Worm (Caenorhabditis elegans): ENCODE data around the gene pcp-2.
"Not testable (repeated sequence)": the region's sequence is repeated elsewhere in the genome, so short reads cannot be mapped to it uniquely, and the experiment has no call there.

The pcp-2 gene

DNA sequence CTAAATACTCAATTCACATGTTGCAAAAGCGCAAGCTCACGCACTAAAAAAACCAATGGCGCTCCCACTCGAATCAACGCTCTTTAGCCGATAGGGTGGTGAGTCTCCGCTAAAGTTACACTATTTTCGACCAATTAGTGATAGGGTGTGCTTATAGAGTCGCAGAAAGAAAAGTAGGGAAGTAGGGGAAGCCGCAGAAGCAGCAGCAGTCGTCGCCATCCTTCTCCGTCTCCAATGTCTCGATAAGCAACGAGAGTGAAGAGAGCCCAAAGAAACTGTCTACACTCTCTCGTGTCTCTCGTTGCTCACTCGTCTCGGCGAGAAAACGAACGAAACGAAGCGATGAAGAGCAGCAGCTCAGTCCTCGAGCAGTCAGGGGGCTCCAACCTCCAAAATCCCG, 31.8 kb upstream of the pcp-2 start (continued):
- no peak for TF ChIP-seq unc-55 (GFP tag; optimal IDR thresholded peaks at IDR 0.05)
- no peak for TF ChIP-seq ceh-22 (tag; optimal IDR thresholded peaks at IDR 0.05)
- TF ChIP-seq gmeb-2 (tag; optimal IDR thresholded peaks at IDR 0.05): no peak
- no peak for TF ChIP-seq dmd-4 (tag; optimal IDR thresholded peaks at IDR 0.05; ENCODE audit: borderline replicate concordance)
- TF ChIP-seq syd-9 (tag; optimal IDR thresholded peaks at IDR 0.05): no peak
- no peak for TF ChIP-seq rnt-1 (tag; optimal IDR thresholded peaks at IDR 0.05)
- peak; percentile 64 for TF ChIP-seq pros-1 (tag; optimal IDR thresholded peaks at IDR 0.05)
- no peak for TF ChIP-seq madf-2 (tag; optimal IDR thresholded peaks at IDR 0.05)
- no peak for TF ChIP-seq ztf-16 (tag; optimal IDR thresholded peaks at IDR 0.05)
- no peak for TF ChIP-seq ttx-3 (tag; optimal IDR thresholded peaks at IDR 0.05)
- TF ChIP-seq elt-2 (tag; optimal IDR thresholded peaks at IDR 0.05): peak; percentile 7
- no peak for TF ChIP-seq fkh-10 (GFP tag; optimal IDR thresholded peaks at IDR 0.05)
- TF ChIP-seq ceh-24 (tag; optimal IDR thresholded peaks at IDR 0.05): no peak
- no peak for TF ChIP-seq nhr-11 (tag; optimal IDR thresholded peaks at IDR 0.05)
- TF ChIP-seq npax-4 (tag; optimal IDR thresholded peaks at IDR 0.05): no peak
- TF ChIP-seq ref-2 (tag; optimal IDR thresholded peaks at IDR 0.05): no peak
- no peak for TF ChIP-seq C38D4.7 (GFP tag; optimal IDR thresholded peaks at IDR 0.05)
- TF ChIP-seq pha-2 (tag; optimal IDR thresholded peaks at IDR 0.05): no peak
- TF ChIP-seq ceh-19 (GFP tag; optimal IDR thresholded peaks at IDR 0.05): no peak
- TF ChIP-seq pha-4 (tag; optimal IDR thresholded peaks at IDR 0.05): no peak
- no peak for TF ChIP-seq eyg-1 (tag; optimal IDR thresholded peaks at IDR 0.05)
- peak; percentile 12 for TF ChIP-seq hlh-30 (tag; optimal IDR thresholded peaks at IDR 0.05; ENCODE audit: insufficient read depth)
- no peak for TF ChIP-seq hlh-8 (tag; optimal IDR thresholded peaks at IDR 0.05)
- TF ChIP-seq ceh-9 (tag; optimal IDR thresholded peaks at IDR 0.05): no peak
- peak; percentile 56 for TF ChIP-seq ceh-18 (tag; optimal IDR thresholded peaks at IDR 0.05)
- no peak for TF ChIP-seq ceh-6 (GFP tag; optimal IDR thresholded peaks at IDR 0.05)
- TF ChIP-seq ama-1 (optimal IDR thresholded peaks at IDR 0.05): no peak
- no peak for TF ChIP-seq che-1 (tag; optimal IDR thresholded peaks at IDR 0.05)

DNA sequence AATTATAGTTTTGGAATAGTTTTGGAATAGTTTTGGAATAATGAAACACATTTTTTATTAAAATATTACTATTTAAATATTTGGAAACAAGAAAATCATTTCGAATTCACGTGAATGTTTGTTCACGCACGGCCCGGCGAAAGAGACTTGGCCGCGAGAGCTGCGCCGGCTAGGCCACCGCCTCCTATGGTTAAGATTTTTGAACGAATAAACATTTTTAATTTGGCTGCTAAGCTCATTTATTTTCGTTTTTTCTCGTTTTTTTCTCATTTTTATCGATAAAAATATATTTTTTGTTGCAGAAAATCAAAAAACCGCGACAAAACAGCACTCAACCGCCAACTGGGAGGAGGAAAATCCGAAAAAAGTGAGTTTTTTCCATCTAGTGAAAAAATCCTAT, 29.6 kb upstream of the pcp-2 start, which contains the start of gene C46C2.7:
C46C2.7 (plus strand) TSS at position 301 of the 400 bp plus-strand sequence.
- not testable (repeated sequence) for TF ChIP-seq ttx-3 (tag; optimal IDR thresholded peaks at IDR 0.05); ama-1 (optimal IDR thresholded peaks at IDR 0.05); ceh-24 (tag; optimal IDR thresholded peaks at IDR 0.05)

DNA sequence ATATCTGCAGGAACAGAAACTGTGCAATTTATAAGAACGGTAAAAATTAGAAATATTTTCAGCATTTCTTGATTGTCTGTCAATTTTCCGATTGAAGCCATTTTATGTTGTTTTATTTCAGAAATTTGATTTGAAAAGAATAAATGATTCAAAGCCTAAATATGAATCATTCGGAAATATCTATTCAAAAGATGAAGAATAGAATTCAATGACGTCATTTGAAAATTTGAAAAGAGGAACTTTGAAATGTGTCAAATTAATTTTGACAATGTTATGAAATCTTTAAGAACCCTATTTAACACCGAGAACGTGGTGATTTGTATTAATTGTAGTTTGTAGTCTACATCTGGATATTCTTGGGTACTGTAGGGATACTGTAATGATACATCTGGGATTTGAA, 27.6 kb upstream of the pcp-2 start, which contains the start of gene C46C2.5:
C46C2.5 (minus strand) TSS at position 101 of the 400 bp plus-strand sequence.
- TF ChIP-seq ceh-6 (GFP tag; optimal IDR thresholded peaks at IDR 0.05) (no peak), lin-11 (tag; optimal IDR thresholded peaks at IDR 0.05) (no peak), ceh-45 (GFP tag; IDR thresholded peaks at IDR 0.05) (no peak), C38D4.7 (GFP tag; optimal IDR thresholded peaks at IDR 0.05) (no peak), syd-9 (tag; optimal IDR thresholded peaks at IDR 0.05) (no peak), F13H6.1 (tag; optimal IDR thresholded peaks at IDR 0.05) (no peak), ceh-34 (tag; optimal IDR thresholded peaks at IDR 0.05) (no peak), sox-2 (GFP tag; IDR thresholded peaks at IDR 0.05) (no peak)

DNA sequence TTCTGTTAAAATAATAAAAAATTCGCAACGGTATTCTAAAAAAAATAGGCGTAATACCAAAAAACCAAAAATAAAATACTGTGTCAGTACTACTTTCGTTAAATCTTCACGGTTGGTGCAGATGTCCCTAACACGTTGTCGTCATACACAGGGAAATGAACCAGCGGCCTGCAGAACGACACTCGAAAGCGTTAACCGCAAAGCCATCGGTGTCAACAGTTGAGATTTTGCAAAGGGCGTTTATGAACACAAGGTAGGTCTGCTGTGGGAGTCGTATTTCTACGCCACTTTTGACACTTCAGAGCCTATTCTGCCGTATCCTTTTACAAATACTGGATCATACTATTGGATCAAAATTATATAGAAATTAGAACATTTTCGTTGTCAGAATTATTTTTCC, 26.3 kb upstream of the pcp-2 start:
- TF ChIP-seq nfya-1 (tag; optimal IDR thresholded peaks at IDR 0.05) (peak; percentile 61), unc-86 (tag; optimal IDR thresholded peaks at IDR 0.05) (peak; percentile 89), unc-3 (GFP tag; conservative IDR thresholded peaks at IDR 0.05) (peak; percentile 77), unc-3 (tag; optimal IDR thresholded peaks at IDR 0.05) (peak; percentile 89), mec-3 (tag; optimal IDR thresholded peaks at IDR 0.05; ENCODE audit: borderline replicate concordance) (peak; percentile 61), npax-4 (tag; optimal IDR thresholded peaks at IDR 0.05) (peak; percentile 83), hlh-13 (GFP tag; optimal IDR thresholded peaks at IDR 0.05) (peak; percentile 92), syd-9 (tag; optimal IDR thresholded peaks at IDR 0.05) (peak; percentile 96), hlh-30 (tag; optimal IDR thresholded peaks at IDR 0.05; ENCODE audit: insufficient read depth) (peak; percentile 53), ceh-45 (GFP tag; IDR thresholded peaks at IDR 0.05) (peak; percentile 88), dve-1 (tag; optimal IDR thresholded peaks at IDR 0.05) (peak; percentile 79), ceh-9 (tag; optimal IDR thresholded peaks at IDR 0.05) (peak; percentile 66), sdc-2 (tag; optimal IDR thresholded peaks at IDR 0.05) (peak; percentile 81), K09A11.1 (tag; optimal IDR thresholded peaks at IDR 0.05; ENCODE audit: insufficient read depth) (peak; percentile 43), rnt-1 (tag; optimal IDR thresholded peaks at IDR 0.05) (peak; percentile 96), K02D7.2 (tag; optimal IDR thresholded peaks at IDR 0.05) (peak; percentile 85), unc-55 (GFP tag; optimal IDR thresholded peaks at IDR 0.05) (peak; percentile 42), ceh-18 (tag; optimal IDR thresholded peaks at IDR 0.05) (peak; percentile 80), unc-42 (tag; optimal IDR thresholded peaks at IDR 0.05) (peak; percentile 48), dmd-4 (tag; optimal IDR thresholded peaks at IDR 0.05; ENCODE audit: borderline replicate concordance) (peak; percentile 84), tbx-2 (tag; optimal IDR thresholded peaks at IDR 0.05) (peak; percentile 91), ceh-19 (GFP tag; optimal IDR thresholded peaks at IDR 0.05) (peak; percentile 93), gmeb-2 (tag; optimal IDR thresholded peaks at IDR 0.05) (peak; percentile 93), ceh-2 (tag; optimal IDR thresholded peaks at IDR 0.05) (peak; percentile 84)

Data from whole organism, late embryonic.